Fruit fly (Drosophila melanogaster): Measurements from ENCODE around the gene CG11360.

dm6 chr4:647388-647787 is 23.6 kb upstream of the CG11360 start:
- no peak for TF ChIP-seq Dll (optimal IDR thresholded peaks at IDR 0.05)
- no peak for TF ChIP-seq usp (GFP tag; optimal IDR thresholded peaks at IDR 0.05)
- TF ChIP-seq pan (optimal IDR thresholded peaks at IDR 0.05) = no peak

Measured in whole organism.